Worm (Caenorhabditis elegans) whole organism, dauer: Measurements from ENCODE around the gene mccc-2.

Source experiments
- unc-62 ChIP-seq: sonication (generic microtip); optimal IDR thresholded peaks from 2 replicates; lab custom pipeline; 2017; ENCODE audit warnings: missing biosample characterization, missing genetic modification reagents, missing genetic modification characterization

mccc-2 gene

ce11 chrIII:9053740-9054252, 35.4 kb downstream of the mccc-2 start, which contains the start of gene R107.5:
TSS of gene R107.5 (minus strand) at chrIII:9053790.
- no peak for TF ChIP-seq unc-62 (GFP tag; lab: Kevin White, UChicago)

ce11 chrIII:9053263-9053662, 35.9 kb downstream of the mccc-2 start:
- no peak for TF ChIP-seq unc-62 (GFP tag; lab: Kevin White, UChicago)

- TF ChIP-seq unc-62 (GFP tag; lab: Kevin White, UChicago): no peak
These were observed 36.7 kb downstream of the mccc-2 start for ce11 chrIII:9052371-9052978.

ce11 chrIII:9051714-9052113, 37.5 kb downstream of the mccc-2 start:
- no peak for TF ChIP-seq unc-62 (GFP tag; lab: Kevin White, UChicago)

ce11 chrIII:9051119-9051597, 38.0 kb downstream of the mccc-2 start:
- TF ChIP-seq unc-62 (GFP tag; lab: Kevin White, UChicago): no peak

- no peak for TF ChIP-seq unc-62 (GFP tag; lab: Kevin White, UChicago)
These were observed 38.6 kb downstream of the mccc-2 start, which contains the start of gene ikke-1 for ce11 chrIII:9050600-9050999. TSS of gene ikke-1 (minus strand) at chrIII:9050700.

ce11 chrIII:9047260-9047659, 41.9 kb downstream of the mccc-2 start:
- no peak for TF ChIP-seq unc-62 (GFP tag; lab: Kevin White, UChicago)

ce11 chrIII:9045838-9046237, 43.3 kb downstream of the mccc-2 start, which contains the start of gene R107.2:
TSS of gene R107.2 (minus strand) at chrIII:9045938.
- TF ChIP-seq unc-62 (GFP tag; lab: Kevin White, UChicago): no peak

- no peak for TF ChIP-seq unc-62 (GFP tag; lab: Kevin White, UChicago)
These were observed 46.0 kb downstream of the mccc-2 start, which contains the start of gene nac-2 for ce11 chrIII:9043200-9043599. TSS of gene nac-2 (minus strand) at chrIII:9043300.

- TF ChIP-seq unc-62 (GFP tag; lab: Kevin White, UChicago): no peak
These were observed 51.5 kb downstream of the mccc-2 start, which contains the start of gene R107.9 for ce11 chrIII:9037658-9038057. TSS of gene R107.9 (plus strand) at chrIII:9037958.
